Worm (Caenorhabditis elegans): Measurements from ENCODE around the gene W02A2.8.

ce11 chrIV:13396375-13396774, 38.0 kb upstream of the W02A2.8 start:
- TF ChIP-seq tbx-8 (GFP tag; optimal IDR thresholded peaks at IDR 0.05) (no peak), lin-13 (tag; optimal IDR thresholded peaks at IDR 0.05) (no peak), M03D4.4 (tag; optimal IDR thresholded peaks at IDR 0.05) (no peak), ces-1 (GFP tag; optimal IDR thresholded peaks at IDR 0.05) (no peak), ceh-83 (GFP tag; optimal IDR thresholded peaks at IDR 0.05) (no peak), pha-4 (tag; optimal IDR thresholded peaks at IDR 0.05) (no peak), unc-62 (GFP tag; optimal IDR thresholded peaks at IDR 0.05) (no peak)

Measured in whole organism, mixed stage, embryonic.